Fruit fly (Drosophila melanogaster) whole organism, embryonic: ENCODE measurements around the gene Ant2.

Experiments used
- Adf1 ChIP-seq: fragments of 200-800 bp; sonication (Bioruptor generic); IDR thresholded peaks from 2 replicates; pipeline ENCODE4 v1.3.6; 2022; ENCODE audit warnings: missing biosample characterization, missing genetic modification characterization
- B-H2 ChIP-seq: fragments of 200-800 bp; sonication (Bioruptor generic); optimal IDR thresholded peaks from 2 replicates; lab custom pipeline; 2018; ENCODE audit warnings: missing biosample characterization, mild to moderate bottlenecking, missing genetic modification characterization
- CG10979 ChIP-seq: fragments of 200-800 bp; sonication (Bioruptor generic); optimal IDR thresholded peaks from 2 replicates; lab custom pipeline; 2018; ENCODE audit warnings: missing biosample characterization, mild to moderate bottlenecking, missing genetic modification characterization, moderate library complexity
- CG12391 ChIP-seq: fragments of 200-800 bp; sonication (Bioruptor generic); optimal IDR thresholded peaks from 3 replicates; lab custom pipeline; 2018; ENCODE audit warnings: missing biosample characterization, mild to moderate bottlenecking, missing genetic modification characterization, moderate library complexity
- CG12659 ChIP-seq: fragments of 200-800 bp; sonication (Bioruptor generic); optimal IDR thresholded peaks from 3 replicates; lab custom pipeline; 2017; ENCODE audit warnings: mild to moderate bottlenecking, missing biosample characterization, missing genetic modification reagents, missing genetic modification characterization
- CG13775 ChIP-seq: fragments of 200-800 bp; sonication (Bioruptor generic); optimal IDR thresholded peaks from 3 replicates; lab custom pipeline; 2017; ENCODE audit warnings: missing biosample characterization, mild to moderate bottlenecking, missing genetic modification characterization
- CG14441 ChIP-seq: fragments of 200-800 bp; sonication (Bioruptor generic); IDR thresholded peaks from 2 replicates; pipeline ENCODE4 v1.3.6; 2022; ENCODE audit warnings: missing biosample characterization, missing genetic modification characterization
- CG14710 ChIP-seq: fragments of 200-800 bp; sonication (Bioruptor generic); optimal IDR thresholded peaks from 3 replicates; lab custom pipeline; 2019; ENCODE audit warnings: missing biosample characterization, mild to moderate bottlenecking, missing genetic modification characterization, moderate library complexity
- CG1602 ChIP-seq: fragments of 200-800 bp; sonication (Bioruptor generic); optimal IDR thresholded peaks from 3 replicates; lab custom pipeline; 2016; ENCODE audit warnings: missing biosample characterization, missing genetic modification characterization
- CG17328 ChIP-seq: fragments of 200-800 bp; sonication (Bioruptor generic); IDR thresholded peaks from 2 replicates; pipeline ENCODE4 v1.3.6; 2022; ENCODE audit warnings: missing biosample characterization, missing genetic modification characterization
- CG2202 ChIP-seq: fragments of 200-800 bp; sonication (Bioruptor generic); optimal IDR thresholded peaks from 2 replicates; lab custom pipeline; 2018; ENCODE audit warnings: missing biosample characterization, mild to moderate bottlenecking, missing genetic modification characterization
- CG2678 ChIP-seq: fragments of 200-800 bp; sonication (Bioruptor generic); optimal IDR thresholded peaks from 3 replicates; lab custom pipeline; 2019; ENCODE audit warnings: missing biosample characterization, mild to moderate bottlenecking, missing genetic modification characterization, moderate library complexity
- CG30020 ChIP-seq: fragments of 200-800 bp; optimal IDR thresholded peaks from 2 replicates; lab custom pipeline; 2019; ENCODE audit warnings: missing biosample characterization, mild to moderate bottlenecking, missing genetic modification characterization, moderate library complexity
- CG32532 ChIP-seq: fragments of 200-800 bp; sonication (Bioruptor generic); IDR thresholded peaks from 2 replicates; pipeline ENCODE4 v1.3.6; 2022; ENCODE audit warnings: missing biosample characterization, missing genetic modification characterization
- CG34422 ChIP-seq: fragments of 200-800 bp; sonication (Bioruptor generic); IDR thresholded peaks from 3 replicates; pipeline ENCODE4 v1.3.6; 2022; ENCODE audit warnings: missing biosample characterization, missing genetic modification characterization
- CG5953 ChIP-seq: fragments of 200-800 bp; sonication (Bioruptor generic); IDR thresholded peaks from 2 replicates; pipeline ENCODE4 v1.3.6; 2022; ENCODE audit warnings: missing biosample characterization, missing genetic modification characterization
- CG6254 ChIP-seq: fragments of 200-800 bp; sonication (Bioruptor generic); optimal IDR thresholded peaks from 3 replicates; lab custom pipeline; 2017; ENCODE audit warnings: mild to moderate bottlenecking, missing biosample characterization, missing genetic modification reagents, missing genetic modification characterization
- CG6813 ChIP-seq: fragments of 200-800 bp; sonication (Bioruptor generic); optimal IDR thresholded peaks from 2 replicates; lab custom pipeline; 2017; ENCODE audit warnings: missing biosample characterization, missing genetic modification characterization, mild to moderate bottlenecking, moderate library complexity, missing genetic modification reagents
- CG9609 ChIP-seq: fragments of 200-800 bp; sonication (Bioruptor generic); optimal IDR thresholded peaks from 3 replicates; lab custom pipeline; 2016; ENCODE audit warnings: missing biosample characterization, missing genetic modification characterization
- CG9932 ChIP-seq: fragments of 200-800 bp; sonication (Bioruptor generic); IDR thresholded peaks from 2 replicates; pipeline ENCODE4 v1.3.6; 2022; ENCODE audit warnings: missing biosample characterization, missing genetic modification characterization
- Camta ChIP-seq: fragments of 200-800 bp; sonication (Bioruptor generic); optimal IDR thresholded peaks from 2 replicates; lab custom pipeline; 2016; ENCODE audit warnings: missing biosample characterization, missing genetic modification characterization
- CkIIα-i1 ChIP-seq: fragments of 200-800 bp; sonication (Bioruptor generic); IDR thresholded peaks from 2 replicates; pipeline ENCODE4 v1.3.6; 2022; ENCODE audit warnings: missing biosample characterization, missing genetic modification characterization
- Dad ChIP-seq: fragments of 200-800 bp; sonication (Bioruptor generic); optimal IDR thresholded peaks from 3 replicates; lab custom pipeline; 2016; ENCODE audit warnings: missing biosample characterization, missing genetic modification characterization
- Dbx ChIP-seq: fragments of 200-800 bp; sonication (Bioruptor generic); IDR thresholded peaks from 3 replicates; pipeline ENCODE4 v1.3.6; 2022; ENCODE audit warnings: missing biosample characterization, missing genetic modification characterization
- Deaf1 ChIP-seq: fragments of 200-800 bp; optimal IDR thresholded peaks from 3 replicates; lab custom pipeline; 2019; ENCODE audit warnings: missing biosample characterization, mild to moderate bottlenecking, missing genetic modification characterization, moderate library complexity
- Fer3 ChIP-seq: fragments of 200-800 bp; sonication (Bioruptor generic); optimal IDR thresholded peaks from 2 replicates; lab custom pipeline; 2018; ENCODE audit warnings: missing biosample characterization, mild to moderate bottlenecking, missing genetic modification characterization, moderate library complexity
- Gug ChIP-seq: fragments of 200-800 bp; sonication (Bioruptor generic); IDR thresholded peaks from 4 replicates; pipeline ENCODE4 v1.3.6; 2022; ENCODE audit warnings: missing biosample characterization, missing genetic modification characterization
- HLH54F ChIP-seq: fragments of 200-800 bp; sonication (Bioruptor generic); optimal IDR thresholded peaks from 3 replicates; lab custom pipeline; 2016; ENCODE audit warnings: missing biosample characterization, missing genetic modification characterization
- Nf-YB ChIP-seq: fragments of 200-800 bp; sonication (Bioruptor generic); optimal IDR thresholded peaks from 3 replicates; lab custom pipeline; 2019; ENCODE audit warnings: missing biosample characterization, mild to moderate bottlenecking, missing genetic modification characterization, moderate library complexity
- Oaz ChIP-seq: fragments of 200-800 bp; sonication (Bioruptor generic); IDR thresholded peaks from 2 replicates; pipeline ENCODE4 v1.3.6; 2022; ENCODE audit warnings: missing biosample characterization, missing genetic modification characterization
- PHDP ChIP-seq: fragments of 200-800 bp; sonication (Bioruptor generic); optimal IDR thresholded peaks from 3 replicates; lab custom pipeline; 2018; ENCODE audit warnings: missing biosample characterization, mild to moderate bottlenecking, missing genetic modification characterization, moderate library complexity
- ato ChIP-seq: fragments of 200-800 bp; sonication (Bioruptor generic); IDR thresholded peaks from 2 replicates; pipeline ENCODE4 v1.3.6; 2022; ENCODE audit warnings: missing biosample characterization, missing genetic modification characterization; ENCODE audit not compliant: partially characterized antibody
- danr ChIP-seq: fragments of 200-800 bp; sonication (Bioruptor generic); IDR thresholded peaks from 2 replicates; pipeline ENCODE4 v1.3.6; 2022; ENCODE audit warnings: missing biosample characterization, missing genetic modification characterization
- dm ChIP-seq: fragments of 200-800 bp; sonication (Bioruptor generic); optimal IDR thresholded peaks from 3 replicates; lab custom pipeline; 2016; ENCODE audit warnings: missing biosample characterization, missing genetic modification characterization
- gcm ChIP-seq: fragments of 200-800 bp; sonication (Bioruptor generic); optimal IDR thresholded peaks from 2 replicates; lab custom pipeline; 2019; ENCODE audit warnings: missing biosample characterization, mild to moderate bottlenecking, missing genetic modification characterization, moderate library complexity
- h ChIP-seq: fragments of >200 bp; optimal IDR thresholded peaks from 2 replicates; lab custom pipeline; 2017
- inv ChIP-seq: fragments of 200-800 bp; sonication (Bioruptor generic); IDR thresholded peaks from 2 replicates; pipeline ENCODE4 v1.3.6; 2022; ENCODE audit warnings: missing biosample characterization, missing genetic modification characterization; ENCODE audit not compliant: partially characterized antibody
- maf-S ChIP-seq: fragments of 200-800 bp; sonication (Bioruptor generic); optimal IDR thresholded peaks from 2 replicates; lab custom pipeline; 2016; ENCODE audit warnings: missing biosample characterization, missing genetic modification characterization
- mld ChIP-seq: fragments of 200-800 bp; sonication (Bioruptor generic); IDR thresholded peaks from 3 replicates; pipeline ENCODE4 v1.3.6; 2022; ENCODE audit warnings: missing biosample characterization, missing genetic modification characterization; ENCODE audit not compliant: partially characterized antibody
- onecut ChIP-seq: fragments of 200-800 bp; sonication (Bioruptor generic); IDR thresholded peaks from 2 replicates; pipeline ENCODE4 v1.3.6; 2022; ENCODE audit warnings: missing biosample characterization, missing genetic modification characterization
- phol ChIP-seq: fragments of 200-800 bp; sonication (Bioruptor generic); optimal IDR thresholded peaks from 3 replicates; lab custom pipeline; 2018; ENCODE audit warnings: missing biosample characterization, mild to moderate bottlenecking, missing genetic modification characterization, moderate library complexity
- prd ChIP-seq, 3 experiments: fragments of >200 bp in 2 of 3; fragments of 200-800 bp in 1 of 3; sonication (Bioruptor generic) in 1 of 3; optimal IDR thresholded peaks in 2 of 3; IDR thresholded peaks in 1 of 3; 2 replicates in 2 of 3; 3 replicates in 1 of 3; pipeline versions ENCODE4 v1.3.6 to Lab custom; 2017 to 2022; ENCODE audit warnings: missing biosample characterization in 1 of 3, missing genetic modification characterization in 1 of 3
- run ChIP-seq: fragments of 200-800 bp; sonication (Bioruptor generic); optimal IDR thresholded peaks from 3 replicates; lab custom pipeline; 2018; ENCODE audit warnings: missing biosample characterization, mild to moderate bottlenecking, missing genetic modification characterization
- sens ChIP-seq: fragments of 200-800 bp; sonication (Bioruptor generic); peaks from one replicate; lab custom pipeline; 2016; ENCODE audit warnings: missing biosample characterization, missing genetic modification characterization
- ssp ChIP-seq: fragments of 200-800 bp; sonication (Bioruptor generic); IDR thresholded peaks from 2 replicates; pipeline ENCODE4 v1.3.6; 2022; ENCODE audit warnings: missing biosample characterization, missing genetic modification characterization
- trem ChIP-seq: fragments of 200-800 bp; optimal IDR thresholded peaks from 3 replicates; lab custom pipeline; 2019; ENCODE audit warnings: missing biosample characterization, mild to moderate bottlenecking, missing genetic modification characterization, moderate library complexity
- ttk ChIP-seq: fragments of 200-800 bp; sonication (Bioruptor generic); IDR thresholded peaks from 2 replicates; pipeline ENCODE4 v2.1.2; 2022; ENCODE audit warnings: missing biosample characterization, missing genetic modification characterization
- zen ChIP-seq: fragments of 200-800 bp; sonication (Bioruptor generic); optimal IDR thresholded peaks from 3 replicates; lab custom pipeline; 2018; ENCODE audit warnings: missing biosample characterization, mild to moderate bottlenecking, missing genetic modification characterization, moderate library complexity

Gene Ant2

dm6 chrX:10802457-10803378 is 16.0 kb upstream of the Ant2 start (continued):
- TF ChIP-seq CG2202 (tag; lab: Kevin White, UChicago) (peak; percentile 16), CG5953 (GFP tag; lab: Robert Waterston, UW) (no peak), CG17328 (GFP tag; lab: Robert Waterston, UW) (peak; percentile 23; the same call in 1 of the 2 replicates), HLH54F (no peak), Dbx (GFP tag; lab: Robert Waterston, UW) (no peak), Nf-YB (GFP tag; lab: Kevin White, UChicago) (no peak), CG30020 (peak; percentile 2), mld (GFP tag; lab: Robert Waterston, UW) (no peak), CG6813 (GFP tag; lab: Kevin White, UChicago) (peak; percentile 72), run (tag; lab: Kevin White, UChicago) (peak; percentile 41), gcm (GFP tag; lab: Kevin White, UChicago) (peak; percentile 58), Adf1 (GFP tag; lab: Robert Waterston, UW) (no peak; the same call in 1 of the 2 replicates), CG13775 (GFP tag; lab: Kevin White, UChicago) (peak; percentile 40), CG9932 (GFP tag; lab: Robert Waterston, UW) (no peak), CG6254 (GFP tag; lab: Kevin White, UChicago) (peak; percentile 52), ato (no peak), PHDP (tag; lab: Kevin White, UChicago) (peak; percentile 75), Oaz (no peak), CG14710 (tag; lab: Kevin White, UChicago) (peak; percentile 59), Dad (GFP tag; lab: Kevin White, UChicago) (no peak), onecut (GFP tag; lab: Robert Waterston, UW) (peak; percentile 52), dm (no peak), sens (GFP tag; lab: Kevin White, UChicago) (peak; percentile 86), h (lab: Kevin White, UChicago) (no peak), ssp (peak; percentile 22; the same call in 1 of the 2 replicates), Camta (GFP tag; lab: Kevin White, UChicago) (no peak), zen (tag; lab: Kevin White, UChicago) (peak; percentile 23), trem (tag; lab: Kevin White, UChicago) (peak; percentile 63), CG9609 (GFP tag; lab: Kevin White, UChicago) (no peak), CG32532 (GFP tag; lab: Robert Waterston, UW) (peak; percentile 37; the same call in 1 of the 2 replicates), inv (GFP tag; lab: Robert Waterston, UW) (no peak), CG10979 (tag; lab: Kevin White, UChicago) (peak; percentile 79), danr (GFP tag; lab: Robert Waterston, UW) (0 out of 2 replicates have a peak, but pooled peaks have one; percentile 12), phol (tag; lab: Kevin White, UChicago) (peak; percentile 83), ttk (GFP tag; lab: Robert Waterston, UW) (peak; percentile 32; the same call in 1 of the 2 replicates), maf-S (GFP tag; lab: Kevin White, UChicago) (no peak), prd (optimal IDR thresholded peaks at IDR 0.05; lab: Kevin White, UChicago) (no peak), prd (GFP tag; IDR thresholded peaks at IDR 0.05; lab: Robert Waterston, UW) (peak; percentile 57; the same call in 2 of the 3 replicates), CG34422 (no peak), CG12391 (tag; lab: Kevin White, UChicago) (peak; percentile 74), CkIIα-i1 (GFP tag; lab: Robert Waterston, UW) (no peak), CG2678 (tag; lab: Kevin White, UChicago) (peak; percentile 86), CG14441 (GFP tag; lab: Robert Waterston, UW) (peak; percentile 42; the same call in 1 of the 2 replicates), CG12659 (GFP tag; lab: Kevin White, UChicago) (peak; percentile 66), Deaf1 (peak; percentile 29), Gug (GFP tag; lab: Robert Waterston, UW) (no peak), CG1602 (GFP tag; lab: Kevin White, UChicago) (peak; percentile 36), Fer3 (peak; percentile 58), B-H2 (GFP tag; lab: Kevin White, UChicago) (peak; percentile 15)
